Worm (Caenorhabditis elegans): ENCODE data around the gene F58E6.13.
A peak's percentile ranks its signal among the peaks of the same experiment; 100 is the strongest.

The F58E6.13 gene

ce11 chrV:9730743-9731706 lies 14.0 kb upstream of the F58E6.13 start (continued):
- TF ChIP-seq pax-1 (tag; optimal IDR thresholded peaks at IDR 0.05) (no peak), C38D4.7 (GFP tag; optimal IDR thresholded peaks at IDR 0.05) (no peak), T23F11.4 (GFP tag; optimal IDR thresholded peaks at IDR 0.05) (peak; percentile 5), unc-86 (tag; optimal IDR thresholded peaks at IDR 0.05) (peak; percentile 42), ceh-31 (tag; optimal IDR thresholded peaks at IDR 0.05) (peak; percentile 98), ceh-48 (tag; optimal IDR thresholded peaks at IDR 0.05) (peak; percentile 12), pag-3 (tag; optimal IDR thresholded peaks at IDR 0.05; ENCODE audit: borderline replicate concordance) (peak; percentile 55), ets-4 (tag; optimal IDR thresholded peaks at IDR 0.05) (peak; percentile 83), che-1 (tag; optimal IDR thresholded peaks at IDR 0.05) (peak; percentile 56), fax-1 (tag; optimal IDR thresholded peaks at IDR 0.05) (peak; percentile 33), ceh-19 (GFP tag; optimal IDR thresholded peaks at IDR 0.05) (peak; percentile 83), ceh-24 (tag; optimal IDR thresholded peaks at IDR 0.05) (no peak), dve-1 (tag; optimal IDR thresholded peaks at IDR 0.05) (peak; percentile 64), hlh-30 (tag; optimal IDR thresholded peaks at IDR 0.05; ENCODE audit: insufficient read depth) (peak; percentile 91), npax-4 (tag; optimal IDR thresholded peaks at IDR 0.05) (peak; percentile 3), zip-5 (tag; optimal IDR thresholded peaks at IDR 0.05) (no peak), odd-2 (tag; optimal IDR thresholded peaks at IDR 0.05) (no peak), ceh-14 (tag; optimal IDR thresholded peaks at IDR 0.05) (peak; percentile 59)

- TF ChIP-seq ceh-19 (GFP tag; optimal IDR thresholded peaks at IDR 0.05) (peak; percentile 27), K02D7.2 (tag; optimal IDR thresholded peaks at IDR 0.05) (no peak), pag-3 (tag; optimal IDR thresholded peaks at IDR 0.05; ENCODE audit: borderline replicate concordance) (no peak), sdc-2 (tag; optimal IDR thresholded peaks at IDR 0.05) (no peak), ref-2 (tag; optimal IDR thresholded peaks at IDR 0.05) (peak; percentile 24), unc-55 (GFP tag; optimal IDR thresholded peaks at IDR 0.05) (peak; percentile 10)
Measured at ce11 chrV:9731852-9732251, 13.2 kb upstream of the F58E6.13 start.

ce11 chrV:9733920-9734454 lies 11.0 kb upstream of the F58E6.13 start, which contains the start of gene cal-7:
cal-7 (plus strand) TSS chrV:9734103.
- TF ChIP-seq hlh-8 (tag; optimal IDR thresholded peaks at IDR 0.05): no peak

ce11 chrV:9737287-9737686 lies 7.7 kb upstream of the F58E6.13 start, which contains the start of gene aqp-4:
aqp-4 (plus strand) TSS chrV:9737556.
- TF ChIP-seq unc-3 (GFP tag; conservative IDR thresholded peaks at IDR 0.05) (no peak), unc-3 (tag; optimal IDR thresholded peaks at IDR 0.05) (no peak), K09A11.1 (tag; optimal IDR thresholded peaks at IDR 0.05; ENCODE audit: insufficient read depth) (no peak), ceh-19 (GFP tag; optimal IDR thresholded peaks at IDR 0.05) (no peak), ceh-18 (tag; optimal IDR thresholded peaks at IDR 0.05) (no peak), C38D4.7 (GFP tag; optimal IDR thresholded peaks at IDR 0.05) (no peak), ceh-34 (tag; optimal IDR thresholded peaks at IDR 0.05) (no peak), Y22D7AL.16 (tag; optimal IDR thresholded peaks at IDR 0.05) (no peak)

ce11 chrV:9738077-9738705 lies 6.8 kb upstream of the F58E6.13 start:
- TF ChIP-seq ztf-16 (tag; optimal IDR thresholded peaks at IDR 0.05) (no peak), unc-42 (tag; optimal IDR thresholded peaks at IDR 0.05) (no peak), hlh-6 (tag; optimal IDR thresholded peaks at IDR 0.05) (no peak), K09A11.1 (tag; optimal IDR thresholded peaks at IDR 0.05; ENCODE audit: insufficient read depth) (no peak)
